Fruit fly (Drosophila melanogaster) whole organism, embryonic: Measurements from ENCODE around the gene wrm2.
A peak's percentile ranks its signal among the peaks of the same experiment; 100 is the strongest.

Experiments used
- Atf3 ChIP-seq: fragments of 200-800 bp; sonication (Bioruptor generic); optimal IDR thresholded peaks from 3 replicates; lab custom pipeline; 2016; ENCODE audit warnings: missing biosample characterization, missing genetic modification characterization
- CG10147 ChIP-seq: fragments of 200-800 bp; sonication (Bioruptor generic); optimal IDR thresholded peaks from 2 replicates; lab custom pipeline; 2019; ENCODE audit warnings: missing biosample characterization, mild to moderate bottlenecking, missing genetic modification characterization, moderate library complexity
- CG10366 ChIP-seq: fragments of 200-800 bp; sonication (Bioruptor generic); IDR thresholded peaks from 2 replicates; pipeline ENCODE4 v1.3.6; 2022; ENCODE audit warnings: missing biosample characterization, missing genetic modification characterization
- CG10979 ChIP-seq: fragments of 200-800 bp; sonication (Bioruptor generic); optimal IDR thresholded peaks from 2 replicates; lab custom pipeline; 2018; ENCODE audit warnings: missing biosample characterization, mild to moderate bottlenecking, missing genetic modification characterization, moderate library complexity
- CG12071 ChIP-seq: fragments of 200-800 bp; sonication (Bioruptor generic); optimal IDR thresholded peaks from 3 replicates; lab custom pipeline; 2018; ENCODE audit warnings: missing biosample characterization, mild to moderate bottlenecking, missing genetic modification characterization
- CG13123 ChIP-seq: fragments of 200-800 bp; sonication (Bioruptor generic); optimal IDR thresholded peaks from 2 replicates; lab custom pipeline; 2016; ENCODE audit warnings: missing biosample characterization, missing genetic modification characterization
- CG13424 ChIP-seq: fragments of 200-800 bp; sonication (Bioruptor generic); optimal IDR thresholded peaks from 2 replicates; lab custom pipeline; 2019; ENCODE audit warnings: missing biosample characterization, mild to moderate bottlenecking, missing genetic modification characterization, moderate library complexity
- CG15696 ChIP-seq: fragments of 200-800 bp; sonication (Bioruptor generic); optimal IDR thresholded peaks from 2 replicates; lab custom pipeline; 2019; ENCODE audit warnings: missing biosample characterization, mild to moderate bottlenecking, missing genetic modification characterization, moderate library complexity
- CG16779 ChIP-seq: fragments of 200-800 bp; sonication (Bioruptor generic); IDR thresholded peaks from 2 replicates; pipeline ENCODE4 v1.3.6; 2022; ENCODE audit warnings: missing biosample characterization, missing genetic modification characterization
- CG16813 ChIP-seq: fragments of 200-800 bp; sonication (Bioruptor generic); IDR thresholded peaks from 3 replicates; pipeline ENCODE4 v1.3.6; 2022; ENCODE audit warnings: missing biosample characterization, missing genetic modification characterization; ENCODE audit not compliant: partially characterized antibody
- CG3995 ChIP-seq: fragments of 200-800 bp; sonication (Bioruptor generic); optimal IDR thresholded peaks from 3 replicates; lab custom pipeline; 2016; ENCODE audit warnings: missing biosample characterization, missing genetic modification characterization
- CG4328 ChIP-seq: fragments of 200-800 bp; sonication (Bioruptor generic); optimal IDR thresholded peaks from 3 replicates; lab custom pipeline; 2017; ENCODE audit warnings: missing biosample characterization, missing genetic modification reagents, missing genetic modification characterization
- CG4617 ChIP-seq: fragments of 200-800 bp; sonication (Bioruptor generic); optimal IDR thresholded peaks from 3 replicates; lab custom pipeline; 2016; ENCODE audit warnings: missing biosample characterization, missing genetic modification characterization, borderline replicate concordance
- CG4820 ChIP-seq: fragments of 200-800 bp; sonication (Bioruptor generic); optimal IDR thresholded peaks from 3 replicates; lab custom pipeline; 2016; ENCODE audit warnings: missing biosample characterization, missing genetic modification characterization
- CG7556 ChIP-seq: fragments of 200-800 bp; sonication (Bioruptor generic); optimal IDR thresholded peaks from 2 replicates; lab custom pipeline; 2017; ENCODE audit warnings: missing biosample characterization, mild to moderate bottlenecking, missing genetic modification characterization
- CG8281 ChIP-seq: fragments of 200-800 bp; sonication (Bioruptor generic); optimal IDR thresholded peaks from 2 replicates; lab custom pipeline; 2018; ENCODE audit warnings: missing biosample characterization, mild to moderate bottlenecking, missing genetic modification characterization, moderate library complexity
- CG8290 ChIP-seq, 3 experiments: fragments of 200-800 bp; sonication (Bioruptor generic); optimal IDR thresholded peaks; 2 replicates each; lab custom pipeline; 2016 to 2019; ENCODE audit warnings: missing biosample characterization in 3 of 3, missing genetic modification characterization in 3 of 3, mild to moderate bottlenecking in 2 of 3, moderate library complexity in 1 of 3
- CG9437 ChIP-seq: fragments of 200-800 bp; sonication (Bioruptor generic); optimal IDR thresholded peaks from 2 replicates; lab custom pipeline; 2018; ENCODE audit warnings: missing biosample characterization, mild to moderate bottlenecking, missing genetic modification characterization
- CG9817 ChIP-seq: fragments of 200-800 bp; sonication (Bioruptor generic); optimal IDR thresholded peaks from 2 replicates; lab custom pipeline; 2018; ENCODE audit warnings: missing biosample characterization, mild to moderate bottlenecking, missing genetic modification characterization, moderate library complexity
- CHES-1-like ChIP-seq: fragments of 200-800 bp; sonication (Bioruptor generic); optimal IDR thresholded peaks from 2 replicates; lab custom pipeline; 2016; ENCODE audit warnings: missing biosample characterization, missing genetic modification characterization
- CoRest ChIP-seq: fragments of 200-800 bp; sonication (Bioruptor generic); optimal IDR thresholded peaks from 3 replicates; lab custom pipeline; 2018; ENCODE audit warnings: missing biosample characterization, mild to moderate bottlenecking, missing genetic modification characterization, moderate library complexity
- D19A ChIP-seq: fragments of 200-800 bp; optimal IDR thresholded peaks from 3 replicates; lab custom pipeline; 2019; ENCODE audit warnings: missing biosample characterization, mild to moderate bottlenecking, missing genetic modification characterization, moderate library complexity
- Dfd ChIP-seq, 2 experiments: fragments of >200 bp; optimal IDR thresholded peaks; 2 replicates each; lab custom pipeline; 2017; ENCODE audit warnings: missing biosample characterization in 2 of 2, missing genetic modification characterization in 2 of 2
- Elba2 ChIP-seq: fragments of 200-800 bp; sonication (Bioruptor generic); optimal IDR thresholded peaks from 3 replicates; lab custom pipeline; 2016; ENCODE audit warnings: missing biosample characterization, missing genetic modification characterization
- Ets97D ChIP-seq: fragments of 200-800 bp; sonication (Bioruptor generic); optimal IDR thresholded peaks from 3 replicates; lab custom pipeline; 2016; ENCODE audit warnings: missing biosample characterization, missing genetic modification characterization
- GATAe ChIP-seq: fragments of 200-800 bp; sonication (Bioruptor generic); conservative IDR thresholded peaks from 2 replicates; pipeline ENCODE4 v1.3.6; 2022; ENCODE audit warnings: missing biosample characterization, missing genetic modification characterization
- Hr3 ChIP-seq: fragments of 200-800 bp; sonication (Bioruptor generic); optimal IDR thresholded peaks from 3 replicates; lab custom pipeline; 2016; ENCODE audit warnings: missing biosample characterization, missing genetic modification characterization
- Kr ChIP-seq: fragments of 200-800 bp; sonication (Bioruptor generic); optimal IDR thresholded peaks from 2 replicates; lab custom pipeline; 2017; ENCODE audit warnings: missing biosample characterization, mild to moderate bottlenecking, missing genetic modification characterization
- NC2β ChIP-seq: fragments of 200-800 bp; sonication (Bioruptor generic); optimal IDR thresholded peaks from 2 replicates; lab custom pipeline; 2016; ENCODE audit warnings: missing biosample characterization, missing genetic modification characterization
- Oli ChIP-seq: fragments of 200-800 bp; sonication (Bioruptor generic); optimal IDR thresholded peaks from 2 replicates; lab custom pipeline; 2018; ENCODE audit warnings: missing biosample characterization, mild to moderate bottlenecking, missing genetic modification characterization, moderate library complexity
- Sin3A ChIP-seq: fragments of >200 bp; optimal IDR thresholded peaks from 2 replicates; lab custom pipeline; 2018
- Usf ChIP-seq: fragments of 200-800 bp; sonication (Bioruptor generic); optimal IDR thresholded peaks from 2 replicates; lab custom pipeline; 2017; ENCODE audit warnings: missing genotype, missing biosample characterization, missing genetic modification characterization
- al ChIP-seq: fragments of 200-800 bp; sonication (Bioruptor generic); IDR thresholded peaks from 2 replicates; pipeline ENCODE4 v1.3.6; 2022; ENCODE audit warnings: missing biosample characterization, missing genetic modification characterization
- bigmax ChIP-seq: fragments of 200-800 bp; sonication (Bioruptor generic); optimal IDR thresholded peaks from 2 replicates; lab custom pipeline; 2018; ENCODE audit warnings: missing biosample characterization, mild to moderate bottlenecking, missing genetic modification characterization
- bowl ChIP-seq: fragments of 200-800 bp; sonication (Bioruptor generic); IDR thresholded peaks from 2 replicates; pipeline ENCODE4 v1.3.6; 2022; ENCODE audit warnings: missing biosample characterization, missing genetic modification characterization
- cato ChIP-seq: fragments of 200-800 bp; sonication (Bioruptor generic); optimal IDR thresholded peaks from 2 replicates; lab custom pipeline; 2016; ENCODE audit warnings: missing biosample characterization, missing genetic modification characterization, borderline replicate concordance
- dm ChIP-seq: fragments of 200-800 bp; sonication (Bioruptor generic); optimal IDR thresholded peaks from 3 replicates; lab custom pipeline; 2016; ENCODE audit warnings: missing biosample characterization, missing genetic modification characterization
- dmrt11E ChIP-seq: fragments of 200-800 bp; sonication (Bioruptor generic); optimal IDR thresholded peaks from 3 replicates; lab custom pipeline; 2018; ENCODE audit warnings: missing biosample characterization, mild to moderate bottlenecking, missing genetic modification characterization, moderate library complexity
- grau ChIP-seq: fragments of 200-800 bp; optimal IDR thresholded peaks from 3 replicates; lab custom pipeline; 2019; ENCODE audit warnings: missing biosample characterization, mild to moderate bottlenecking, missing genetic modification characterization, moderate library complexity
- hb ChIP-seq: fragments of 200-800 bp; sonication (Bioruptor generic); IDR thresholded peaks from 3 replicates; pipeline ENCODE4 v1.3.6; 2022; ENCODE audit warnings: missing biosample characterization, missing genetic modification characterization; ENCODE audit not compliant: partially characterized antibody
- lbe ChIP-seq: fragments of 200-800 bp; sonication (Bioruptor generic); optimal IDR thresholded peaks from 2 replicates; lab custom pipeline; 2016; ENCODE audit warnings: missing biosample characterization, mild to moderate bottlenecking, missing genetic modification characterization
- nerfin-2 ChIP-seq: fragments of 200-800 bp; sonication (Bioruptor generic); IDR thresholded peaks from 2 replicates; pipeline ENCODE4 v1.3.6; 2022; ENCODE audit warnings: missing biosample characterization, missing genetic modification characterization; ENCODE audit not compliant: partially characterized antibody
- otp ChIP-seq: fragments of 200-800 bp; sonication (Bioruptor generic); IDR thresholded peaks from 3 replicates; pipeline ENCODE4, ENCODE4 v1.3.6; 2022; ENCODE audit warnings: missing biosample characterization, missing genetic modification characterization
- rib ChIP-seq: fragments of 200-800 bp; sonication (Bioruptor generic); IDR thresholded peaks from 2 replicates; pipeline ENCODE4 v1.3.6; 2022; ENCODE audit warnings: missing biosample characterization, missing genetic modification characterization
- sens ChIP-seq: fragments of 200-800 bp; sonication (Bioruptor generic); peaks from one replicate; lab custom pipeline; 2016; ENCODE audit warnings: missing biosample characterization, missing genetic modification characterization
- shn ChIP-seq: fragments of 200-800 bp; sonication (Bioruptor generic); optimal IDR thresholded peaks from 3 replicates; lab custom pipeline; 2016; ENCODE audit warnings: missing biosample characterization, missing genetic modification characterization
- sima ChIP-seq: fragments of 200-800 bp; sonication (Bioruptor generic); optimal IDR thresholded peaks from 2 replicates; lab custom pipeline; 2016; ENCODE audit warnings: missing biosample characterization, missing genetic modification characterization
- sr ChIP-seq: fragments of 200-800 bp; sonication (Bioruptor generic); IDR thresholded peaks from 3 replicates; pipeline ENCODE4 v1.3.6; 2022; ENCODE audit warnings: missing biosample characterization, missing genetic modification characterization
- ttk ChIP-seq: fragments of 200-800 bp; sonication (Bioruptor generic); IDR thresholded peaks from 2 replicates; pipeline ENCODE4 v2.1.2; 2022; ENCODE audit warnings: missing biosample characterization, missing genetic modification characterization

wrm2 gene

DNA sequence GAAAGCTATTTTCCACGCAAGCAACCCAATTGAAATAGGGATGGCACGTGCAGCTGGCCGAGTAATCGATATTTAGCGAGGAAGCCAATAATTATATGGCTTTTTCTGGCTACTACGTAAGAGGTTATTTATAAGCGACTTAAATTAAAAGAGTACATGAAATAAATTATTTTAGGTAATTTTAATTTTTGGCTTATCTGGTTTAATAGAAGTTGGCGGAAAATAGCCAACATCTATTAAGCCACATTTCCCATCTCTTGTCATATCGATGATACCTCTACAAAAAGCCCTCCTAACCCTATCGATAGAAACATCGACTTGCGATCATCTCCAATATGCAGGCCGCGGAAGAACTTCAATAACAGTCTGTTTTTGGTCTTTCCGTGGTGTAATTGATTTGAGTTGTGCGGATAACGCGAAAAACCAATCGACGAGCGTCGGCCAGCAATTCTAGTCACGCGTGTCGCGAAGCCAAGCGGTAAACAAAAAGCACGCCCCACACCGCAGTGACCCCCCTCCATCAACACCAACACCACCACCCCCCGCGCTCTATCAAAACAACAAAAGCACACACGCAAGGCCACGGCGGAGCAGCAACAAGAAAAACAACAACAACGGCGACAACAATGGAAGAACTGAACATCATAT lies 13.1 kb upstream of the wrm2 start, which contains the start of the genes Srp19 and qm (continued):
- TF ChIP-seq Ets97D (GFP tag; lab: Kevin White, UChicago), result peak; percentile 51
- peak; percentile 56 for TF ChIP-seq CG7556 (GFP tag; lab: Kevin White, UChicago)
- TF ChIP-seq dm (GFP tag; lab: Kevin White, UChicago), result peak; percentile 1
- peak; percentile 59; the same call in 1 of the 2 replicates for TF ChIP-seq CG16779
- peak; percentile 18 for TF ChIP-seq lbe (GFP tag; lab: Kevin White, UChicago)
- no peak for TF ChIP-seq CG4328 (GFP tag; lab: Kevin White, UChicago)
- no peak for TF ChIP-seq sima
- no peak for TF ChIP-seq NC2β
- peak; percentile 33 for TF ChIP-seq CG13424 (tag; lab: Kevin White, UChicago)
- TF ChIP-seq dmrt11E (tag; lab: Kevin White, UChicago), result peak; percentile 23
- TF ChIP-seq CHES-1-like (GFP tag; lab: Kevin White, UChicago), result peak; percentile 16
- TF ChIP-seq sens (GFP tag; lab: Kevin White, UChicago), result peak; percentile 84
- TF ChIP-seq CG12071 (GFP tag; lab: Kevin White, UChicago), result peak; percentile 55
- no peak; the same call in 1 of the 2 replicates for TF ChIP-seq CG10366 (GFP tag; lab: Robert Waterston, UW)
- no peak for TF ChIP-seq Kr (GFP tag; lab: Kevin White, UChicago)
- peak; percentile 95 for TF ChIP-seq Sin3A (lab: Kevin White, UChicago)
- TF ChIP-seq CG16813 (GFP tag; lab: Robert Waterston, UW), result peak; percentile 86
- TF ChIP-seq nerfin-2 (GFP tag; lab: Robert Waterston, UW), result no peak
- peak; percentile 56; the same call in 1 of the 2 replicates for TF ChIP-seq al
- TF ChIP-seq grau, result peak; percentile 20
- no peak for TF ChIP-seq Dfd (GFP tag; optimal IDR thresholded peaks at IDR 0.05; lab: Kevin White, UChicago)
- no peak for TF ChIP-seq bowl (GFP tag; lab: Robert Waterston, UW)
- TF ChIP-seq CoRest (tag; lab: Kevin White, UChicago), result peak; percentile 68
- peak; percentile 27 for TF ChIP-seq CG10979 (tag; lab: Kevin White, UChicago)
- TF ChIP-seq ttk (GFP tag; lab: Robert Waterston, UW), result no peak
- TF ChIP-seq CG15696 (tag; lab: Kevin White, UChicago), result peak; percentile 53
- TF ChIP-seq sr (GFP tag; lab: Robert Waterston, UW), result 0 out of 3 replicates have a peak, but pooled peaks have one; percentile 20
- peak; percentile 1 for TF ChIP-seq Atf3
- no peak for TF ChIP-seq CG10147 (GFP tag; lab: Kevin White, UChicago)
- TF ChIP-seq CG4617 (GFP tag; lab: Kevin White, UChicago), result peak; percentile 19
- TF ChIP-seq otp (GFP tag; lab: Robert Waterston, UW), result 0 out of 3 replicates have a peak, but pooled peaks have one; percentile 5
- TF ChIP-seq Elba2, result peak; percentile 19
- no peak for TF ChIP-seq Usf
- TF ChIP-seq CG4820 (GFP tag; lab: Kevin White, UChicago), result peak; percentile 6
- no peak for TF ChIP-seq CG9437 (GFP tag; lab: Kevin White, UChicago)
- TF ChIP-seq Oli (tag; lab: Kevin White, UChicago), result peak; percentile 5
- no peak for TF ChIP-seq CG8281
- TF ChIP-seq CG9817 (tag; lab: Kevin White, UChicago), result peak; percentile 75
- peak; percentile 15 for TF ChIP-seq cato
- peak; percentile 45 for TF ChIP-seq CG8290 (GFP tag; optimal IDR thresholded peaks at IDR 0.05; lab: Kevin White, UChicago)
- TF ChIP-seq CG8290 (tag; optimal IDR thresholded peaks at IDR 0.05; lab: Kevin White, UChicago), result peak in 1 of 2 experiments; percentile 49
- TF ChIP-seq rib (GFP tag; lab: Robert Waterston, UW), result peak; percentile 29; the same call in 1 of the 2 replicates
- no peak for TF ChIP-seq bigmax (GFP tag; lab: Kevin White, UChicago)
- TF ChIP-seq GATAe, result 0 out of 2 replicates have a peak, but pooled peaks have one; percentile 10
- TF ChIP-seq shn (GFP tag; lab: Kevin White, UChicago), result peak; percentile 23
- TF ChIP-seq CG3995 (GFP tag; lab: Kevin White, UChicago), result no peak
- TF ChIP-seq Hr3, result peak; percentile 57
- TF ChIP-seq hb, result peak; percentile 71
- TF ChIP-seq D19A, result no peak
- no peak for TF ChIP-seq CG13123 (GFP tag; lab: Kevin White, UChicago)
